Fruit fly (Drosophila melanogaster) whole organism, pupa: ENCODE measurements around the gene phu.

Experiments used
- gl ChIP-seq: fragments of 200-800 bp; sonication (Bioruptor generic); optimal IDR thresholded peaks from 2 replicates; lab custom pipeline; 2018; ENCODE audit warnings: missing biosample characterization, mild to moderate bottlenecking, missing genetic modification characterization
- rn ChIP-seq: fragments of 200-800 bp; sonication (Bioruptor generic); IDR thresholded peaks from 2 replicates; pipeline ENCODE4 v1.3.6; 2022; ENCODE audit warnings: missing biosample characterization, missing genetic modification characterization

DNA sequence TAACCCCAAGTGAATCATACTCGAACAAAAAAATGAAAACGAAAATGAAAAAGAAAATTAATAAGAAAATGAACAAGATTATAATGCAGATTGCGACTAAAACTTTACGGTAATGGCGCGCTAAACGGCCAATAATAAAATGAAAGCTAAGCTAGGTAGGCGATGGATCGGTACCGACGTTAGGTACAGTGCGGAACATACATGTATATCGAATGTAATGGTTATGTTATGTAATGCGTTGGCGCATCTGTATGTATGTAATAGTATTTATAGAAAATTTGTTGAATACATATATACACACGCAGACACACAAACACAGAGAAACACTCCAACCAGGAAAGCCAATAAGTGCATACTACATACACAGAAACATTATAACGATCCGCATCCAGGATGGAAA lies 39.6 kb upstream of the phu start:
- TF ChIP-seq rn (no peak), gl (no peak)
